Worm (Caenorhabditis elegans) whole organism, early embryonic: ENCODE measurements around the gene T20F7.1.

Experiments used
- B0310.2 ChIP-seq: sonication (generic microtip); optimal IDR thresholded peaks from 2 replicates; lab custom pipeline; 2016; ENCODE audit warnings: mild to moderate bottlenecking, missing genetic modification characterization, missing compliant biosample characterization
- aly-1 ChIP-seq: sonication (generic microtip); optimal IDR thresholded peaks from 2 replicates; lab custom pipeline; 2016; ENCODE audit warnings: missing genetic modification characterization, missing compliant biosample characterization
- ama-1 ChIP-seq: fragments of 150-350 bp; optimal IDR thresholded peaks from 2 replicates; lab custom pipeline; 2014
- flt-1 ChIP-seq: fragments of 200-800 bp; sonication (Bioruptor generic); IDR thresholded peaks from 2 replicates; pipeline ENCODE4 v1.3.6; 2022; ENCODE audit warnings: missing genetic modification characterization, missing compliant biosample characterization
- hmbx-1 ChIP-seq: sonication (generic microtip); optimal IDR thresholded peaks from 2 replicates; lab custom pipeline; 2016; ENCODE audit warnings: mild to moderate bottlenecking, missing genetic modification characterization, missing compliant biosample characterization
- sea-1 ChIP-seq: fragments of 200-800 bp; sonication (Bioruptor generic); conservative IDR thresholded peaks from 2 replicates; pipeline ENCODE4 v1.3.6; 2022; ENCODE audit warnings: missing genetic modification characterization, missing compliant biosample characterization

DNA sequence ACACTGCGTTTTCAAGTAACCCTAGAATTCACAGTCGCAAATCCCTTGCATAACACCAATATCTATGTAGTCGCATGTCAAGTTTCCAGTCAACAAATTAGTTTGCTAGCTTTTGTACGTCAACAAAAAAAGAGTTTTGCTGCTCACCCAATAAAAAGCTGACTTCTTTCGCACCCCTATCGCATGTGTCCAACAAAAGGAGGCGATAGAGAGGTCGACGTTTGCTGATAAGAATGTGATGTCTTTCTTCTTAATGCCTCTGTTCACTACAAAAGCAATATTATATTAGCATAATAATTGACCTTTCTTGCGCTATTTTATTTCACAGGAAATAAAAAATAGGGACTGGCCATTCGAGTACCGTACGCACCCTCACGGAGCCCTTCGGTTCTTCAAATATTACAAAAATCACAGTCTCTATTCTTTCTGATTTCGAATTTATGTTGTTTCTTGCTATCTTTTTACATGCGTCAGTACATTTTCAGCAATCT is 12.7 kb upstream of the T20F7.1 start, which contains the start of gene T20F7.3:
- TF ChIP-seq B0310.2 (tag; lab: Kevin White, UChicago), result no peak
- TF ChIP-seq flt-1, result no peak
- TF ChIP-seq sea-1 (GFP tag; lab: Robert Waterston, UW), result no peak
- no peak for TF ChIP-seq ama-1 (lab: Kevin White, UChicago)
- TF ChIP-seq hmbx-1 (tag; lab: Kevin White, UChicago), result no peak
- no peak for TF ChIP-seq aly-1 (tag; lab: Kevin White, UChicago)
